Fruit fly (Drosophila melanogaster) whole organism, embryonic: ENCODE results near the gene rasp.

Experiments
- ATbp ChIP-seq: fragments of 200-800 bp; sonication (Bioruptor generic); optimal IDR thresholded peaks from 2 replicates; lab custom pipeline; 2017; ENCODE audit warnings: missing biosample characterization, mild to moderate bottlenecking, missing genetic modification characterization, missing genetic modification reagents
- Ada2b ChIP-seq: fragments of 200-800 bp; sonication (Bioruptor generic); IDR thresholded peaks from 2 replicates; pipeline ENCODE4 v1.3.6; 2022; ENCODE audit warnings: missing biosample characterization, missing genetic modification characterization
- CG10366 ChIP-seq: fragments of 200-800 bp; sonication (Bioruptor generic); IDR thresholded peaks from 2 replicates; pipeline ENCODE4 v1.3.6; 2022; ENCODE audit warnings: missing biosample characterization, missing genetic modification characterization
- CG11093 ChIP-seq: fragments of 200-800 bp; sonication (Bioruptor generic); IDR thresholded peaks from 3 replicates; pipeline ENCODE4 v1.3.6; 2022; ENCODE audit warnings: missing biosample characterization, missing genetic modification characterization
- CG11560 ChIP-seq: fragments of 200-800 bp; sonication (Bioruptor generic); IDR thresholded peaks from 3 replicates; pipeline ENCODE4 v1.3.6; 2022; ENCODE audit warnings: missing biosample characterization, missing genetic modification characterization
- CG11696 ChIP-seq: fragments of 200-800 bp; sonication (Bioruptor generic); IDR thresholded peaks from 2 replicates; pipeline ENCODE4 v1.3.6; 2022; ENCODE audit warnings: missing biosample characterization, missing genetic modification characterization
- CG12104 ChIP-seq: fragments of 200-800 bp; sonication (Bioruptor generic); optimal IDR thresholded peaks from 3 replicates; lab custom pipeline; 2016; ENCODE audit warnings: missing biosample characterization, missing genetic modification characterization
- CG12219 ChIP-seq: fragments of 200-800 bp; sonication (Bioruptor generic); optimal IDR thresholded peaks from 3 replicates; lab custom pipeline; 2018; ENCODE audit warnings: missing biosample characterization, mild to moderate bottlenecking, missing genetic modification characterization
- CG12659 ChIP-seq: fragments of 200-800 bp; sonication (Bioruptor generic); optimal IDR thresholded peaks from 3 replicates; lab custom pipeline; 2017; ENCODE audit warnings: mild to moderate bottlenecking, missing biosample characterization, missing genetic modification reagents, missing genetic modification characterization
- CG15269 ChIP-seq: fragments of 200-800 bp; sonication (Bioruptor generic); optimal IDR thresholded peaks from 2 replicates; lab custom pipeline; 2018; ENCODE audit warnings: missing biosample characterization, mild to moderate bottlenecking, missing genetic modification characterization, moderate library complexity
- CG15479 ChIP-seq: fragments of 200-800 bp; sonication (Bioruptor generic); optimal IDR thresholded peaks from 3 replicates; lab custom pipeline; 2019; ENCODE audit warnings: missing biosample characterization, mild to moderate bottlenecking, missing genetic modification characterization, moderate library complexity
- CG16779 ChIP-seq: fragments of 200-800 bp; sonication (Bioruptor generic); IDR thresholded peaks from 2 replicates; pipeline ENCODE4 v1.3.6; 2022; ENCODE audit warnings: missing biosample characterization, missing genetic modification characterization
- CG16813 ChIP-seq: fragments of 200-800 bp; sonication (Bioruptor generic); IDR thresholded peaks from 3 replicates; pipeline ENCODE4 v1.3.6; 2022; ENCODE audit warnings: missing biosample characterization, missing genetic modification characterization; ENCODE audit not compliant: partially characterized antibody
- CG18476 ChIP-seq: fragments of 200-800 bp; sonication (Bioruptor generic); optimal IDR thresholded peaks from 2 replicates; lab custom pipeline; 2016; ENCODE audit warnings: missing biosample characterization, mild to moderate bottlenecking, missing genetic modification characterization
- CG2202 ChIP-seq: fragments of 200-800 bp; sonication (Bioruptor generic); optimal IDR thresholded peaks from 2 replicates; lab custom pipeline; 2018; ENCODE audit warnings: missing biosample characterization, mild to moderate bottlenecking, missing genetic modification characterization
- CG30403 ChIP-seq: fragments of 200-800 bp; sonication (Bioruptor generic); optimal IDR thresholded peaks from 3 replicates; lab custom pipeline; 2016; ENCODE audit warnings: missing biosample characterization, missing genetic modification characterization
- CG3163 ChIP-seq: fragments of 200-800 bp; sonication (Bioruptor generic); optimal IDR thresholded peaks from 3 replicates; lab custom pipeline; 2016; ENCODE audit warnings: missing biosample characterization, missing genetic modification characterization
- CG32767 ChIP-seq: fragments of 200-800 bp; sonication (Bioruptor generic); IDR thresholded peaks from 2 replicates; pipeline ENCODE4 v1.3.6; 2022; ENCODE audit warnings: missing biosample characterization, missing genetic modification characterization
- CG34376 ChIP-seq: fragments of 200-800 bp; sonication (Bioruptor generic); optimal IDR thresholded peaks from 2 replicates; lab custom pipeline; 2018; ENCODE audit warnings: missing biosample characterization, mild to moderate bottlenecking, missing genetic modification characterization
- CG4360 ChIP-seq: fragments of 200-800 bp; sonication (Bioruptor generic); IDR thresholded peaks from 2 replicates; pipeline ENCODE4 v1.3.6; 2022; ENCODE audit warnings: missing biosample characterization, missing genetic modification characterization
- CG43689 ChIP-seq: fragments of 200-800 bp; sonication (Bioruptor generic); IDR thresholded peaks from 2 replicates; pipeline ENCODE4 v1.3.6; 2022; ENCODE audit warnings: missing biosample characterization, missing genetic modification characterization
- CG5245 ChIP-seq: fragments of 200-800 bp; sonication (Bioruptor generic); optimal IDR thresholded peaks from 3 replicates; lab custom pipeline; 2016; ENCODE audit warnings: missing biosample characterization, missing genetic modification characterization
- CG7987 ChIP-seq: fragments of 200-800 bp; sonication (Bioruptor generic); optimal IDR thresholded peaks from 2 replicates; lab custom pipeline; 2018; ENCODE audit warnings: missing biosample characterization, mild to moderate bottlenecking, missing genetic modification characterization, moderate library complexity
- CG9215 ChIP-seq: fragments of 200-800 bp; sonication (Bioruptor generic); IDR thresholded peaks from 2 replicates; pipeline ENCODE4 v1.3.6; 2022; ENCODE audit warnings: missing biosample characterization, missing genetic modification characterization
- CG9932 ChIP-seq: fragments of 200-800 bp; sonication (Bioruptor generic); IDR thresholded peaks from 2 replicates; pipeline ENCODE4 v1.3.6; 2022; ENCODE audit warnings: missing biosample characterization, missing genetic modification characterization
- D ChIP-seq, 2 experiments: fragments of 200-800 bp in 1 of 2; fragments of >200 bp in 1 of 2; sonication (Bioruptor generic) in 1 of 2; optimal IDR thresholded peaks; 2 replicates in 1 of 2; 3 replicates in 1 of 2; lab custom pipeline; 2017; ENCODE audit warnings: mild to moderate bottlenecking in 1 of 2, missing biosample characterization in 1 of 2, missing genetic modification characterization in 1 of 2, missing genetic modification reagents in 1 of 2
- Dad ChIP-seq: fragments of 200-800 bp; sonication (Bioruptor generic); optimal IDR thresholded peaks from 3 replicates; lab custom pipeline; 2016; ENCODE audit warnings: missing biosample characterization, missing genetic modification characterization
- Dip2 ChIP-seq: fragments of 200-800 bp; sonication (Bioruptor generic); IDR thresholded peaks from 2 replicates; pipeline ENCODE4 v1.3.6; 2022; ENCODE audit warnings: missing biosample characterization, missing genetic modification characterization
- Dip3 ChIP-seq: fragments of 200-800 bp; sonication (Bioruptor generic); optimal IDR thresholded peaks from 3 replicates; lab custom pipeline; 2016; ENCODE audit warnings: missing biosample characterization, missing genetic modification characterization
- ERR ChIP-seq: fragments of 200-800 bp; sonication (Bioruptor generic); optimal IDR thresholded peaks from 2 replicates; lab custom pipeline; 2016; ENCODE audit warnings: missing biosample characterization, missing genetic modification characterization
- Eip74EF ChIP-seq, 2 experiments: fragments of 200-800 bp in 1 of 2; fragments of >200 bp in 1 of 2; sonication (Bioruptor generic) in 1 of 2; optimal IDR thresholded peaks; 2 replicates each; lab custom pipeline; 2017 to 2019; ENCODE audit warnings: missing biosample characterization in 2 of 2, missing genetic modification characterization in 2 of 2, mild to moderate bottlenecking in 1 of 2, moderate library complexity in 1 of 2
- Gsc ChIP-seq: fragments of 200-800 bp; sonication (Bioruptor generic); IDR thresholded peaks from 2 replicates; pipeline ENCODE4 v1.3.6; 2022; ENCODE audit warnings: missing biosample characterization, missing genetic modification characterization
- Hr3 ChIP-seq: fragments of 200-800 bp; sonication (Bioruptor generic); optimal IDR thresholded peaks from 3 replicates; lab custom pipeline; 2016; ENCODE audit warnings: missing biosample characterization, missing genetic modification characterization
- Opbp ChIP-seq: fragments of 200-800 bp; sonication (Bioruptor generic); IDR thresholded peaks from 3 replicates; pipeline ENCODE4 v1.3.6; 2022; ENCODE audit warnings: missing biosample characterization, missing genetic modification characterization; ENCODE audit not compliant: partially characterized antibody
- Side ChIP-seq: fragments of 200-800 bp; sonication (Bioruptor generic); optimal IDR thresholded peaks from 2 replicates; lab custom pipeline; 2016; ENCODE audit warnings: missing biosample characterization, missing genetic modification characterization
- Ssrp ChIP-seq: fragments of 200-800 bp; sonication (Bioruptor generic); optimal IDR thresholded peaks from 2 replicates; lab custom pipeline; 2018; ENCODE audit warnings: missing biosample characterization, mild to moderate bottlenecking, missing genetic modification characterization, moderate library complexity
- Xrp1 ChIP-seq: fragments of 200-800 bp; sonication (Bioruptor generic); IDR thresholded peaks from 2 replicates; pipeline ENCODE4 v1.3.6; 2022; ENCODE audit warnings: missing biosample characterization, missing genetic modification characterization
- al ChIP-seq: fragments of 200-800 bp; sonication (Bioruptor generic); IDR thresholded peaks from 2 replicates; pipeline ENCODE4 v1.3.6; 2022; ENCODE audit warnings: missing biosample characterization, missing genetic modification characterization
- bab2 ChIP-seq: fragments of 200-800 bp; sonication (Bioruptor generic); optimal IDR thresholded peaks from 2 replicates; lab custom pipeline; 2016; ENCODE audit warnings: missing biosample characterization, missing genetic modification characterization
- corto ChIP-seq: fragments of 200-800 bp; sonication (Bioruptor generic); optimal IDR thresholded peaks from 2 replicates; lab custom pipeline; 2016; ENCODE audit warnings: missing biosample characterization, mild to moderate bottlenecking, missing genetic modification characterization, moderate library complexity
- jumu ChIP-seq: fragments of 200-800 bp; sonication (Bioruptor generic); optimal IDR thresholded peaks from 3 replicates; lab custom pipeline; 2016; ENCODE audit warnings: missing biosample characterization, missing genetic modification characterization
- maf-S ChIP-seq: fragments of 200-800 bp; sonication (Bioruptor generic); optimal IDR thresholded peaks from 2 replicates; lab custom pipeline; 2016; ENCODE audit warnings: missing biosample characterization, missing genetic modification characterization
- mirr ChIP-seq: fragments of 200-800 bp; sonication (Bioruptor generic); optimal IDR thresholded peaks from 3 replicates; lab custom pipeline; 2018; ENCODE audit warnings: missing biosample characterization, mild to moderate bottlenecking, missing genetic modification characterization
- mld ChIP-seq: fragments of 200-800 bp; sonication (Bioruptor generic); IDR thresholded peaks from 3 replicates; pipeline ENCODE4 v1.3.6; 2022; ENCODE audit warnings: missing biosample characterization, missing genetic modification characterization; ENCODE audit not compliant: partially characterized antibody
- pan ChIP-seq, 4 experiments: fragments of >200 bp in 3 of 4; fragments of 200-800 bp in 1 of 4; sonication (Bioruptor generic) in 1 of 4; optimal IDR thresholded peaks in 3 of 4; IDR thresholded peaks in 1 of 4; 2 replicates each; pipeline versions ENCODE4 v1.3.6 to Lab custom; 2017 to 2022; ENCODE audit warnings: missing biosample characterization in 2 of 4, missing genetic modification characterization in 2 of 4, mixed read lengths in 1 of 4
- peb ChIP-seq: fragments of 200-800 bp; sonication (Bioruptor generic); IDR thresholded peaks from 2 replicates; pipeline ENCODE4 v1.3.6; 2022; ENCODE audit warnings: missing biosample characterization, missing genetic modification characterization
- run ChIP-seq: fragments of 200-800 bp; sonication (Bioruptor generic); optimal IDR thresholded peaks from 3 replicates; lab custom pipeline; 2018; ENCODE audit warnings: missing biosample characterization, mild to moderate bottlenecking, missing genetic modification characterization
- sens ChIP-seq: fragments of 200-800 bp; sonication (Bioruptor generic); peaks from one replicate; lab custom pipeline; 2016; ENCODE audit warnings: missing biosample characterization, missing genetic modification characterization
- trem ChIP-seq: fragments of 200-800 bp; optimal IDR thresholded peaks from 3 replicates; lab custom pipeline; 2019; ENCODE audit warnings: missing biosample characterization, mild to moderate bottlenecking, missing genetic modification characterization, moderate library complexity
- zfh1 ChIP-seq: fragments of 200-800 bp; sonication (Bioruptor generic); IDR thresholded peaks from 3 replicates; pipeline ENCODE4 v1.3.6; 2022; ENCODE audit warnings: missing biosample characterization, missing genetic modification characterization

rasp gene

DNA sequence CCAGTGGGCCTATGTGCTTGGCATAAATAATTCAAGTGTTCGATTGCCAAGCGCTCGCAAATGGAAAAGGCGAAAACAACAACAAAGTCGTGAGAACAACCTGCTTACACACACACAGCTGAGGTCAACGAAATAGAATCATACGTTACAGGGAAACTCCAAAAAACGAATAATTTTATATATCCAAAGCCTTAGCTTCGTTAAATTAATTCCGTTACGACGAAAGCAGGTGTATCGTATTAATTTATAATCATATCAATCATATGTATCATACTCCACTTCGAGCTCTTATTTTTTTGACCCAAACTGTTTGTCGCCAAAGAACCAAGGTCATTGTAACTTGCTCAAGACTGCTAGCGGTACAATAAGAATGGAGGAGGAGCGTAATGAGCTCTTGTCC lies 17.5 kb downstream of the rasp start (continued):
- peak; percentile 59 for TF ChIP-seq CG34376 (GFP tag; lab: Kevin White, UChicago)
- TF ChIP-seq sens = peak; percentile 97
- TF ChIP-seq Ssrp = peak; percentile 75
- peak; percentile 63 for TF ChIP-seq run (tag; lab: Kevin White, UChicago)
- TF ChIP-seq Dip2 = no peak
- TF ChIP-seq zfh1 (GFP tag; lab: Robert Waterston, UW) = peak; percentile 89
- TF ChIP-seq Gsc = peak; percentile 57; the same call in 1 of the 2 replicates
- TF ChIP-seq Eip74EF (GFP tag; optimal IDR thresholded peaks at IDR 0.05; lab: Kevin White, UChicago) = no peak
- TF ChIP-seq al = peak; percentile 76
- TF ChIP-seq CG4360 (GFP tag; lab: Robert Waterston, UW) = peak; percentile 74
- peak; percentile 62 for TF ChIP-seq Hr3 (GFP tag; lab: Kevin White, UChicago)
- TF ChIP-seq CG11560 = peak; percentile 70; the same call in 2 of the 3 replicates
- peak; percentile 88 for TF ChIP-seq bab2
- no peak for TF ChIP-seq CG3163 (GFP tag; lab: Kevin White, UChicago)
- peak; percentile 84 for TF ChIP-seq CG5245 (GFP tag; lab: Kevin White, UChicago)
- TF ChIP-seq pan (optimal IDR thresholded peaks at IDR 0.05; lab: Kevin White, UChicago) = no peak
- TF ChIP-seq pan (GFP tag; optimal IDR thresholded peaks at IDR 0.05 in 1 of 2, IDR thresholded peaks at IDR 0.05 in 1 of 2) = peak in 1 of 2 experiments; percentile 92
- no peak for TF ChIP-seq D (optimal IDR thresholded peaks at IDR 0.05; lab: Kevin White, UChicago)
- TF ChIP-seq D (GFP tag; optimal IDR thresholded peaks at IDR 0.05; lab: Kevin White, UChicago) = peak; percentile 82
- peak; percentile 81 for TF ChIP-seq CG12659 (GFP tag; lab: Kevin White, UChicago)
- no peak for TF ChIP-seq CG43689 (GFP tag; lab: Robert Waterston, UW)
- peak; percentile 90 for TF ChIP-seq CG16779 (GFP tag; lab: Robert Waterston, UW)
- TF ChIP-seq Dip3 = peak; percentile 77
- peak; percentile 62 for TF ChIP-seq ERR (GFP tag; lab: Kevin White, UChicago)
- TF ChIP-seq Opbp (GFP tag; lab: Robert Waterston, UW) = no peak
- peak; percentile 70 for TF ChIP-seq peb
- TF ChIP-seq CG30403 (GFP tag; lab: Kevin White, UChicago) = peak; percentile 86
- TF ChIP-seq CG32767 = peak; percentile 63
- TF ChIP-seq corto (GFP tag; lab: Kevin White, UChicago) = peak; percentile 77
- peak; percentile 77 for TF ChIP-seq CG10366 (GFP tag; lab: Robert Waterston, UW)
- TF ChIP-seq CG15479 (GFP tag; lab: Kevin White, UChicago) = no peak
- peak; percentile 94 for TF ChIP-seq Ada2b (GFP tag; lab: Robert Waterston, UW)
- peak; percentile 74 for TF ChIP-seq jumu
- peak; percentile 96 for TF ChIP-seq Xrp1 (GFP tag; lab: Robert Waterston, UW)
- TF ChIP-seq CG7987 (GFP tag; lab: Kevin White, UChicago) = peak; percentile 78
- peak; percentile 87 for TF ChIP-seq trem (tag; lab: Kevin White, UChicago)
- TF ChIP-seq CG9932 (GFP tag; lab: Robert Waterston, UW) = peak; percentile 70
- peak; percentile 81 for TF ChIP-seq CG9215
- TF ChIP-seq CG2202 (tag; lab: Kevin White, UChicago) = peak; percentile 74
- peak; percentile 80 for TF ChIP-seq ATbp
- TF ChIP-seq mirr (GFP tag; lab: Kevin White, UChicago) = peak; percentile 53
- peak; percentile 86 for TF ChIP-seq Side (GFP tag; lab: Kevin White, UChicago)
- no peak for TF ChIP-seq mld (GFP tag; lab: Robert Waterston, UW)
- TF ChIP-seq CG11093 (GFP tag; lab: Robert Waterston, UW) = peak; percentile 86
- TF ChIP-seq CG11696 = peak; percentile 99
- TF ChIP-seq maf-S = peak; percentile 80
- peak; percentile 86 for TF ChIP-seq CG12219
- TF ChIP-seq CG15269 (tag; lab: Kevin White, UChicago) = peak; percentile 91
- TF ChIP-seq Dad (GFP tag; lab: Kevin White, UChicago) = peak; percentile 78
- peak; percentile 70 for TF ChIP-seq CG12104 (GFP tag; lab: Kevin White, UChicago)
- TF ChIP-seq CG16813 (GFP tag; lab: Robert Waterston, UW) = no peak
- TF ChIP-seq CG18476 (GFP tag; lab: Kevin White, UChicago) = peak; percentile 82
